Fruit fly (Drosophila melanogaster) whole organism, embryonic: ENCODE data around the gene Usp5.

Source experiments
- Abd-B ChIP-seq: fragments of 200-800 bp; sonication (Bioruptor generic); optimal IDR thresholded peaks from 2 replicates; lab custom pipeline; 2018; ENCODE audit warnings: missing biosample characterization, mild to moderate bottlenecking, missing genetic modification characterization, moderate library complexity
- Aef1 ChIP-seq: fragments of 200-800 bp; sonication (Bioruptor generic); IDR thresholded peaks from 3 replicates; pipeline ENCODE4 v1.3.6; 2022; ENCODE audit warnings: missing biosample characterization, missing genetic modification characterization
- CG1024 ChIP-seq: fragments of 200-800 bp; sonication (Bioruptor generic); IDR thresholded peaks from 2 replicates; pipeline ENCODE4 v1.3.6; 2022; ENCODE audit warnings: missing biosample characterization, missing genetic modification characterization
- CG11695 ChIP-seq: fragments of 200-800 bp; sonication (Bioruptor generic); IDR thresholded peaks from 3 replicates; pipeline ENCODE4 v1.3.6; 2022; ENCODE audit warnings: missing biosample characterization, missing genetic modification characterization
- CG11723 ChIP-seq: fragments of 200-800 bp; sonication (Bioruptor generic); optimal IDR thresholded peaks from 2 replicates; lab custom pipeline; 2017; ENCODE audit warnings: missing biosample characterization, mild to moderate bottlenecking, missing genetic modification characterization
- CG13123 ChIP-seq: fragments of 200-800 bp; sonication (Bioruptor generic); optimal IDR thresholded peaks from 2 replicates; lab custom pipeline; 2016; ENCODE audit warnings: missing biosample characterization, missing genetic modification characterization
- CG15479 ChIP-seq: fragments of 200-800 bp; sonication (Bioruptor generic); optimal IDR thresholded peaks from 3 replicates; lab custom pipeline; 2019; ENCODE audit warnings: missing biosample characterization, mild to moderate bottlenecking, missing genetic modification characterization, moderate library complexity
- CG17912 ChIP-seq: fragments of 200-800 bp; sonication (Bioruptor generic); optimal IDR thresholded peaks from 2 replicates; lab custom pipeline; 2018; ENCODE audit warnings: missing biosample characterization, mild to moderate bottlenecking, missing genetic modification characterization
- CG18599 ChIP-seq: fragments of 200-800 bp; sonication (Bioruptor generic); optimal IDR thresholded peaks from 3 replicates; lab custom pipeline; 2017; ENCODE audit warnings: missing biosample characterization, missing genetic modification characterization, mild to moderate bottlenecking, moderate library complexity, missing genetic modification reagents
- CG2116 ChIP-seq: fragments of 200-800 bp; sonication (Bioruptor generic); optimal IDR thresholded peaks from 3 replicates; lab custom pipeline; 2018; ENCODE audit warnings: missing biosample characterization, mild to moderate bottlenecking, missing genetic modification characterization
- CG2678 ChIP-seq: fragments of 200-800 bp; sonication (Bioruptor generic); optimal IDR thresholded peaks from 3 replicates; lab custom pipeline; 2019; ENCODE audit warnings: missing biosample characterization, mild to moderate bottlenecking, missing genetic modification characterization, moderate library complexity
- CG30020 ChIP-seq: fragments of 200-800 bp; optimal IDR thresholded peaks from 2 replicates; lab custom pipeline; 2019; ENCODE audit warnings: missing biosample characterization, mild to moderate bottlenecking, missing genetic modification characterization, moderate library complexity
- CG32767 ChIP-seq: fragments of 200-800 bp; sonication (Bioruptor generic); IDR thresholded peaks from 2 replicates; pipeline ENCODE4 v1.3.6; 2022; ENCODE audit warnings: missing biosample characterization, missing genetic modification characterization
- CG4820 ChIP-seq: fragments of 200-800 bp; sonication (Bioruptor generic); optimal IDR thresholded peaks from 3 replicates; lab custom pipeline; 2016; ENCODE audit warnings: missing biosample characterization, missing genetic modification characterization
- CG5953 ChIP-seq: fragments of 200-800 bp; sonication (Bioruptor generic); IDR thresholded peaks from 2 replicates; pipeline ENCODE4 v1.3.6; 2022; ENCODE audit warnings: missing biosample characterization, missing genetic modification characterization
- CG7357 ChIP-seq: fragments of 200-800 bp; sonication (Bioruptor generic); IDR thresholded peaks from 3 replicates; pipeline ENCODE4 v1.3.6; 2022; ENCODE audit warnings: missing biosample characterization, missing genetic modification characterization
- CG8089 ChIP-seq: fragments of 200-800 bp; sonication (Bioruptor generic); optimal IDR thresholded peaks from 3 replicates; lab custom pipeline; 2016; ENCODE audit warnings: missing biosample characterization, missing genetic modification characterization
- CG8359 ChIP-seq: fragments of 200-800 bp; sonication (Bioruptor generic); optimal IDR thresholded peaks from 2 replicates; lab custom pipeline; 2017; ENCODE audit warnings: missing biosample characterization, mild to moderate bottlenecking, missing genetic modification characterization, borderline replicate concordance
- CG8924 ChIP-seq: fragments of 200-800 bp; optimal IDR thresholded peaks from 3 replicates; lab custom pipeline; 2019; ENCODE audit warnings: missing biosample characterization, mild to moderate bottlenecking, missing genetic modification characterization, moderate library complexity
- Dll ChIP-seq: fragments of 200-800 bp; sonication (Bioruptor generic); IDR thresholded peaks from 4 replicates; pipeline ENCODE4 v1.3.6; 2022; ENCODE audit warnings: missing biosample characterization, missing genetic modification characterization; ENCODE audit not compliant: partially characterized antibody
- ERR ChIP-seq: fragments of 200-800 bp; sonication (Bioruptor generic); optimal IDR thresholded peaks from 2 replicates; lab custom pipeline; 2016; ENCODE audit warnings: missing biosample characterization, missing genetic modification characterization
- Eip74EF ChIP-seq, 2 experiments: fragments of 200-800 bp in 1 of 2; fragments of >200 bp in 1 of 2; sonication (Bioruptor generic) in 1 of 2; optimal IDR thresholded peaks; 2 replicates each; lab custom pipeline; 2017 to 2019; ENCODE audit warnings: missing biosample characterization in 2 of 2, missing genetic modification characterization in 2 of 2, mild to moderate bottlenecking in 1 of 2, moderate library complexity in 1 of 2
- Ets65A ChIP-seq: fragments of 200-800 bp; sonication (Bioruptor generic); peaks from one replicate; lab custom pipeline; 2016; ENCODE audit warnings: missing biosample characterization, missing genetic modification characterization
- Fer3 ChIP-seq: fragments of 200-800 bp; sonication (Bioruptor generic); optimal IDR thresholded peaks from 2 replicates; lab custom pipeline; 2018; ENCODE audit warnings: missing biosample characterization, mild to moderate bottlenecking, missing genetic modification characterization, moderate library complexity
- HLH54F ChIP-seq: fragments of 200-800 bp; sonication (Bioruptor generic); optimal IDR thresholded peaks from 3 replicates; lab custom pipeline; 2016; ENCODE audit warnings: missing biosample characterization, missing genetic modification characterization
- Hr51 ChIP-seq, 2 experiments: fragments of 200-800 bp; sonication (Bioruptor generic); optimal IDR thresholded peaks; 2 replicates in 1 of 2; 3 replicates in 1 of 2; lab custom pipeline; 2016 to 2018; ENCODE audit warnings: missing biosample characterization in 2 of 2, missing genetic modification characterization in 2 of 2, mild to moderate bottlenecking in 1 of 2, moderate library complexity in 1 of 2
- Myb ChIP-seq: fragments of 200-800 bp; sonication (Bioruptor generic); optimal IDR thresholded peaks from 2 replicates; lab custom pipeline; 2016; ENCODE audit warnings: missing biosample characterization, missing genetic modification characterization
- Nf-YB ChIP-seq: fragments of 200-800 bp; sonication (Bioruptor generic); optimal IDR thresholded peaks from 3 replicates; lab custom pipeline; 2019; ENCODE audit warnings: missing biosample characterization, mild to moderate bottlenecking, missing genetic modification characterization, moderate library complexity
- Stat92E ChIP-seq, 3 experiments: fragments of >200 bp in 2 of 3; fragments of 200-800 bp in 1 of 3; sonication (Bioruptor generic) in 1 of 3; optimal IDR thresholded peaks; 2 replicates each; lab custom pipeline; 2017 to 2019; ENCODE audit warnings: missing biosample characterization in 3 of 3, missing genetic modification characterization in 3 of 3, mild to moderate bottlenecking in 1 of 3, moderate library complexity in 1 of 3
- Usf ChIP-seq: fragments of 200-800 bp; sonication (Bioruptor generic); optimal IDR thresholded peaks from 2 replicates; lab custom pipeline; 2017; ENCODE audit warnings: missing genotype, missing biosample characterization, missing genetic modification characterization
- Xbp1 ChIP-seq: fragments of 200-800 bp; sonication (Bioruptor generic); optimal IDR thresholded peaks from 3 replicates; lab custom pipeline; 2016; ENCODE audit warnings: missing biosample characterization, mild to moderate bottlenecking, missing genetic modification characterization
- ase ChIP-seq: fragments of 200-800 bp; sonication (Bioruptor generic); IDR thresholded peaks from 3 replicates; pipeline ENCODE4 v1.3.6; 2022; ENCODE audit warnings: missing biosample characterization, missing genetic modification characterization
- chinmo ChIP-seq: fragments of 200-800 bp; sonication (Bioruptor generic); IDR thresholded peaks from 4 replicates; pipeline ENCODE4 v1.3.6; 2022; ENCODE audit warnings: missing biosample characterization, missing genetic modification characterization; ENCODE audit not compliant: partially characterized antibody
- danr ChIP-seq: fragments of 200-800 bp; sonication (Bioruptor generic); IDR thresholded peaks from 2 replicates; pipeline ENCODE4 v1.3.6; 2022; ENCODE audit warnings: missing biosample characterization, missing genetic modification characterization
- gcm ChIP-seq: fragments of 200-800 bp; sonication (Bioruptor generic); optimal IDR thresholded peaks from 2 replicates; lab custom pipeline; 2019; ENCODE audit warnings: missing biosample characterization, mild to moderate bottlenecking, missing genetic modification characterization, moderate library complexity
- gro ChIP-seq: fragments of 200-800 bp; sonication (Bioruptor generic); optimal IDR thresholded peaks from 2 replicates; lab custom pipeline; 2016; ENCODE audit warnings: missing biosample characterization, missing genetic modification characterization
- ken ChIP-seq: fragments of 200-800 bp; sonication (Bioruptor generic); IDR thresholded peaks from 3 replicates; pipeline ENCODE4 v1.3.6; 2022; ENCODE audit warnings: missing biosample characterization, missing genetic modification characterization
- lilli ChIP-seq: fragments of 200-800 bp; sonication (Bioruptor generic); optimal IDR thresholded peaks from 3 replicates; lab custom pipeline; 2016; ENCODE audit warnings: missing biosample characterization, missing genetic modification characterization
- pan ChIP-seq, 4 experiments: fragments of >200 bp in 3 of 4; fragments of 200-800 bp in 1 of 4; sonication (Bioruptor generic) in 1 of 4; optimal IDR thresholded peaks in 3 of 4; IDR thresholded peaks in 1 of 4; 2 replicates each; pipeline versions ENCODE4 v1.3.6 to Lab custom; 2017 to 2022; ENCODE audit warnings: missing biosample characterization in 2 of 4, missing genetic modification characterization in 2 of 4, mixed read lengths in 1 of 4
- psq ChIP-seq: fragments of 200-800 bp; sonication (Bioruptor generic); optimal IDR thresholded peaks from 2 replicates; lab custom pipeline; 2017; ENCODE audit warnings: missing biosample characterization, missing genetic modification characterization
- sisA ChIP-seq: fragments of 200-800 bp; sonication (Bioruptor generic); IDR thresholded peaks from 2 replicates; pipeline ENCODE4 v1.3.6; 2022; ENCODE audit warnings: missing biosample characterization, missing genetic modification characterization
- tio ChIP-seq: fragments of 200-800 bp; sonication (Bioruptor generic); optimal IDR thresholded peaks from 2 replicates; lab custom pipeline; 2017; ENCODE audit warnings: missing biosample characterization, missing genetic modification characterization, inconsistent platforms
- twi ChIP-seq: fragments of 200-800 bp; optimal IDR thresholded peaks from 2 replicates; lab custom pipeline; 2019; ENCODE audit warnings: missing biosample characterization, mild to moderate bottlenecking, missing genetic modification characterization, moderate library complexity
- unc-4 ChIP-seq: fragments of 200-800 bp; sonication (Bioruptor generic); IDR thresholded peaks from 2 replicates; pipeline ENCODE4 v1.3.6; 2022; ENCODE audit warnings: missing biosample characterization, missing genetic modification characterization; ENCODE audit not compliant: partially characterized antibody
- unpg ChIP-seq: fragments of 200-800 bp; sonication (Bioruptor generic); optimal IDR thresholded peaks from 3 replicates; lab custom pipeline; 2018; ENCODE audit warnings: missing biosample characterization, mild to moderate bottlenecking, missing genetic modification characterization, moderate library complexity
- vfl ChIP-seq: fragments of 200-800 bp; sonication (Bioruptor generic); optimal IDR thresholded peaks from 2 replicates; lab custom pipeline; 2016; ENCODE audit warnings: missing biosample characterization, missing genetic modification characterization

Gene Usp5

dm6 chr3L:3106908-3107821 is 41.0 kb downstream of the Usp5 start, which contains the start of gene Cht7 (continued):
- TF ChIP-seq gro (GFP tag; lab: Kevin White, UChicago) (peak; percentile 58), CG5953 (GFP tag; lab: Robert Waterston, UW) (peak; percentile 47; the same call in 1 of the 2 replicates), CG8089 (GFP tag; lab: Kevin White, UChicago) (peak; percentile 19), gcm (peak; percentile 79), Usf (GFP tag; lab: Kevin White, UChicago) (peak; percentile 62), Aef1 (peak; percentile 79), Myb (GFP tag; lab: Kevin White, UChicago) (peak; percentile 30), Dll (no peak), chinmo (GFP tag; lab: Robert Waterston, UW) (peak; percentile 98), CG15479 (no peak), danr (no peak; the same call in 1 of the 2 replicates), twi (tag; lab: Kevin White, UChicago) (peak; percentile 72), Fer3 (tag; lab: Kevin White, UChicago) (peak; percentile 52), CG11695 (GFP tag; lab: Robert Waterston, UW) (peak; percentile 86), Abd-B (GFP tag; lab: Kevin White, UChicago) (peak; percentile 84), CG13123 (GFP tag; lab: Kevin White, UChicago) (peak; percentile 35), Ets65A (peak; percentile 92), Hr51 (GFP tag; optimal IDR thresholded peaks at IDR 0.05; lab: Kevin White, UChicago) (peak; percentile 68 to 93), CG17912 (peak; percentile 7), CG2678 (tag; lab: Kevin White, UChicago) (peak; percentile 91), Stat92E (GFP tag; optimal IDR thresholded peaks at IDR 0.05; lab: Kevin White, UChicago) (no peak), vfl (GFP tag; lab: Kevin White, UChicago) (peak; percentile 42), unc-4 (GFP tag; lab: Robert Waterston, UW) (no peak), Xbp1 (GFP tag; lab: Kevin White, UChicago) (peak; percentile 86), HLH54F (GFP tag; lab: Kevin White, UChicago) (peak; percentile 73), Nf-YB (GFP tag; lab: Kevin White, UChicago) (peak; percentile 71), CG8359 (GFP tag; lab: Kevin White, UChicago) (peak; percentile 56), CG32767 (GFP tag; lab: Robert Waterston, UW) (peak; percentile 81; the same call in 1 of the 2 replicates), CG18599 (GFP tag; lab: Kevin White, UChicago) (peak; percentile 85), CG30020 (tag; lab: Kevin White, UChicago) (peak; percentile 55), sisA (peak; percentile 77), Eip74EF (GFP tag; optimal IDR thresholded peaks at IDR 0.05; lab: Kevin White, UChicago) (peak in 1 of 2 experiments; percentile 89), CG8924 (peak; percentile 91), psq (GFP tag; lab: Kevin White, UChicago) (peak; percentile 52), ken (peak; percentile 76), tio (GFP tag; lab: Kevin White, UChicago) (peak; percentile 76), CG11723 (GFP tag; lab: Kevin White, UChicago) (peak; percentile 85), CG1024 (peak; percentile 25; the same call in 1 of the 2 replicates), CG4820 (peak; percentile 69), lilli (peak; percentile 90), ase (GFP tag; lab: Robert Waterston, UW) (peak; percentile 67), ERR (GFP tag; lab: Kevin White, UChicago) (peak; percentile 3), pan (optimal IDR thresholded peaks at IDR 0.05; lab: Kevin White, UChicago) (no peak), pan (GFP tag; optimal IDR thresholded peaks at IDR 0.05 in 1 of 2, IDR thresholded peaks at IDR 0.05 in 1 of 2) (peak in 1 of 2 experiments; percentile 73), CG2116 (GFP tag; lab: Kevin White, UChicago) (peak; percentile 46), CG7357 (GFP tag; lab: Robert Waterston, UW) (peak; percentile 63; the same call in 2 of the 3 replicates), unpg (GFP tag; lab: Kevin White, UChicago) (peak; percentile 90)
